Worm (Caenorhabditis elegans) whole organism, late embryonic: ENCODE data around the gene Y49F6A.5.

Experiments used
- C08G9.2 ChIP-seq: sonication (generic microtip); optimal IDR thresholded peaks from 2 replicates; lab custom pipeline; 2016; ENCODE audit warnings: mild to moderate bottlenecking, missing genetic modification characterization, moderate library complexity, missing compliant biosample characterization
- K02D7.2 ChIP-seq: sonication (generic microtip); optimal IDR thresholded peaks from 2 replicates; lab custom pipeline; 2017; ENCODE audit warnings: mild to moderate bottlenecking, missing genetic modification characterization, missing compliant biosample characterization
- T23F11.4 ChIP-seq: fragments of 200-800 bp; sonication (Bioruptor generic); optimal IDR thresholded peaks from 2 replicates; lab custom pipeline; 2018; ENCODE audit warnings: mild to moderate bottlenecking, missing genetic modification characterization, missing compliant biosample characterization
- ahr-1 ChIP-seq: sonication (generic microtip); optimal IDR thresholded peaks from 2 replicates; lab custom pipeline; 2016; ENCODE audit warnings: missing genetic modification characterization, missing compliant biosample characterization
- ama-1 ChIP-seq: fragments of 150-350 bp; optimal IDR thresholded peaks from 2 replicates; lab custom pipeline; 2014
- ceh-24 ChIP-seq: sonication (generic microtip); optimal IDR thresholded peaks from 2 replicates; lab custom pipeline; 2016; ENCODE audit warnings: mild to moderate bottlenecking, missing genetic modification characterization, missing compliant biosample characterization
- ceh-30 ChIP-seq: fragments of 150-350 bp; optimal IDR thresholded peaks from 2 replicates; lab custom pipeline; 2014; ENCODE audit warnings: missing biosample characterization, missing genetic modification characterization
- ceh-31 ChIP-seq: sonication (generic microtip); optimal IDR thresholded peaks from 2 replicates; lab custom pipeline; 2016; ENCODE audit warnings: missing genetic modification characterization, missing compliant biosample characterization
- ceh-34 ChIP-seq: sonication (generic microtip); optimal IDR thresholded peaks from 2 replicates; lab custom pipeline; 2016; ENCODE audit warnings: mild to moderate bottlenecking, missing genetic modification characterization, missing compliant biosample characterization
- ceh-48 ChIP-seq: sonication (generic microtip); optimal IDR thresholded peaks from 2 replicates; lab custom pipeline; 2016; ENCODE audit warnings: missing genetic modification characterization, inconsistent platforms, missing compliant biosample characterization
- ceh-6 ChIP-seq: fragments of 200-800 bp; sonication (Bioruptor generic); optimal IDR thresholded peaks from 2 replicates; lab custom pipeline; 2018; ENCODE audit warnings: mild to moderate bottlenecking, missing genetic modification characterization, missing compliant biosample characterization
- ceh-9 ChIP-seq: sonication (generic microtip); optimal IDR thresholded peaks from 2 replicates; lab custom pipeline; 2016; ENCODE audit warnings: mild to moderate bottlenecking, missing genetic modification characterization, inconsistent platforms, missing compliant biosample characterization
- dmd-4 ChIP-seq: sonication (generic microtip); optimal IDR thresholded peaks from 2 replicates; lab custom pipeline; 2016; ENCODE audit warnings: borderline replicate concordance, missing genetic modification characterization, missing compliant biosample characterization
- ets-4 ChIP-seq: sonication (generic microtip); optimal IDR thresholded peaks from 2 replicates; lab custom pipeline; 2016; ENCODE audit warnings: missing genetic modification characterization, missing compliant biosample characterization
- fax-1 ChIP-seq: sonication (generic microtip); optimal IDR thresholded peaks from 2 replicates; lab custom pipeline; 2016; ENCODE audit warnings: missing genotype, missing genetic modification characterization, missing compliant biosample characterization
- fkh-10 ChIP-seq: fragments of 150-350 bp; optimal IDR thresholded peaks from 2 replicates; lab custom pipeline; 2014; ENCODE audit warnings: missing biosample characterization, missing genetic modification reagents, missing genetic modification characterization
- fkh-6 ChIP-seq: sonication (generic microtip); optimal IDR thresholded peaks from 2 replicates; lab custom pipeline; 2016; ENCODE audit warnings: missing genetic modification characterization, missing compliant biosample characterization
- hlh-15 ChIP-seq: sonication (generic microtip); optimal IDR thresholded peaks from 2 replicates; lab custom pipeline; 2016; ENCODE audit warnings: missing genetic modification characterization, missing compliant biosample characterization
- lin-11 ChIP-seq: fragments of 200-800 bp; sonication (Bioruptor generic); optimal IDR thresholded peaks from 2 replicates; lab custom pipeline; 2018; ENCODE audit warnings: mild to moderate bottlenecking, missing genetic modification characterization, missing compliant biosample characterization
- nfya-1 ChIP-seq: sonication (generic microtip); optimal IDR thresholded peaks from 2 replicates; lab custom pipeline; 2017; ENCODE audit warnings: missing genetic modification characterization, mild to moderate bottlenecking, missing compliant biosample characterization, antibody characterized with exemption, moderate library complexity
- nhr-11 ChIP-seq: fragments of 150-350 bp; optimal IDR thresholded peaks from 2 replicates; lab custom pipeline; 2014; ENCODE audit warnings: missing biosample characterization, missing genetic modification characterization
- nhr-232 ChIP-seq: sonication (generic microtip); optimal IDR thresholded peaks from 2 replicates; lab custom pipeline; 2016; ENCODE audit warnings: missing genetic modification characterization, missing compliant biosample characterization
- npax-4 ChIP-seq: sonication (generic microtip); optimal IDR thresholded peaks from 2 replicates; lab custom pipeline; 2016; ENCODE audit warnings: missing genetic modification characterization, missing compliant biosample characterization
- pha-2 ChIP-seq: sonication (generic microtip); optimal IDR thresholded peaks from 2 replicates; lab custom pipeline; 2017; ENCODE audit warnings: mild to moderate bottlenecking, missing genetic modification characterization, missing compliant biosample characterization
- pha-4 ChIP-seq: fragments of 150-350 bp; optimal IDR thresholded peaks from 2 replicates; lab custom pipeline; 2018; ENCODE audit warnings: missing biosample characterization, missing genetic modification reagents, missing genetic modification characterization
- pqm-1 ChIP-seq: sonication (generic microtip); optimal IDR thresholded peaks from 2 replicates; lab custom pipeline; 2016; ENCODE audit warnings: missing genetic modification characterization, missing compliant biosample characterization
- pros-1 ChIP-seq: fragments of 150-350 bp; optimal IDR thresholded peaks from 2 replicates; lab custom pipeline; 2014; ENCODE audit warnings: missing biosample characterization, missing genetic modification reagents, missing genetic modification characterization
- ref-2 ChIP-seq: sonication (generic microtip); optimal IDR thresholded peaks from 2 replicates; lab custom pipeline; 2016; ENCODE audit warnings: missing genetic modification characterization, missing compliant biosample characterization
- rnt-1 ChIP-seq: sonication (generic microtip); optimal IDR thresholded peaks from 2 replicates; lab custom pipeline; 2016; ENCODE audit warnings: missing genetic modification characterization, missing compliant biosample characterization
- sox-2 ChIP-seq: fragments of 200-800 bp; sonication (Bioruptor generic); IDR thresholded peaks from 2 replicates; pipeline ENCODE4 v1.3.6; 2022; ENCODE audit warnings: missing genetic modification reagents, missing genetic modification characterization, missing compliant biosample characterization
- syd-9 ChIP-seq: sonication (generic microtip); optimal IDR thresholded peaks from 2 replicates; lab custom pipeline; 2016; ENCODE audit warnings: mild to moderate bottlenecking, missing genetic modification characterization, moderate library complexity, missing compliant biosample characterization
- tbx-2 ChIP-seq: sonication (generic microtip); optimal IDR thresholded peaks from 2 replicates; lab custom pipeline; 2016; ENCODE audit warnings: missing genetic modification characterization, missing compliant biosample characterization
- tbx-7 ChIP-seq: sonication (generic microtip); optimal IDR thresholded peaks from 2 replicates; lab custom pipeline; 2016; ENCODE audit warnings: missing genotype, missing genetic modification characterization, missing compliant biosample characterization
- unc-3 ChIP-seq, 2 experiments: fragments of 200-800 bp in 1 of 2; sonication (Bioruptor generic) in 1 of 2; sonication (generic microtip) in 1 of 2; conservative IDR thresholded peaks in 1 of 2; optimal IDR thresholded peaks in 1 of 2; 2 replicates each; pipeline versions ENCODE4 v1.3.6 to Lab custom; 2016 to 2022; ENCODE audit warnings: missing compliant biosample characterization in 2 of 2, missing genetic modification characterization in 2 of 2, missing genetic modification reagents in 1 of 2
- unc-42 ChIP-seq: sonication (generic microtip); optimal IDR thresholded peaks from 2 replicates; lab custom pipeline; 2016; ENCODE audit warnings: missing genotype, missing genetic modification characterization, missing compliant biosample characterization
- ztf-16 ChIP-seq: sonication (generic microtip); optimal IDR thresholded peaks from 2 replicates; lab custom pipeline; 2017; ENCODE audit warnings: missing genetic modification characterization, missing compliant biosample characterization

Y49F6A.5 gene

DNA sequence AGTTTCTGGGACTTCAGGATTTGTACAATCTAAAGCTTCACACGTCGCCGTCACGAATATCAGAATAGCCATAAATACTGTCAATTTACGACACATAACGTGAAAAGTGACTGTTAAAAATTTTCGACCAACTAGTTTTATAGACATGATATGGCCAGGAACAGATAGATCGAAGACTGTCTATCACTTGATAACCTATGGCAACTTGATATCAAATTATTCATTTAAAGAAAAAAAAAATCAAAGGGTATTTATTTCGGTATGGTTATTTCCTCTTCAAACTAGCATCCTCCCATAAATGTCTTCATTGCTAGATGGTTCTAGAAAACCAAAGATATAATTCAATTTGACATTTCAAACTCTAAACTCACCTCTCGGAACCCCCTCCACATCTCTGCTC is 47.2 kb downstream of the Y49F6A.5 start, which contains the start of gene W10G11.3:
Gene W10G11.3 (minus strand): TSS at position 101 of the 400 bp plus-strand sequence.
- TF ChIP-seq fkh-6: no peak
- TF ChIP-seq T23F11.4: no peak
- no peak for TF ChIP-seq C08G9.2
- TF ChIP-seq K02D7.2 (tag; lab: Kevin White, UChicago): no peak
- TF ChIP-seq ama-1: no peak
- no peak for TF ChIP-seq pha-2 (tag; lab: Kevin White, UChicago)
- TF ChIP-seq fkh-10 (GFP tag; lab: Kevin White, UChicago): no peak
- TF ChIP-seq nfya-1 (tag; lab: Kevin White, UChicago): no peak

ce11 chrII:3561561-3561960 is 48.1 kb downstream of the Y49F6A.5 start, which contains the start of gene W10G11.2:
W10G11.2 (minus strand) TSS chrII:3561661.
- TF ChIP-seq rnt-1: no peak
- TF ChIP-seq unc-3 (GFP tag; conservative IDR thresholded peaks at IDR 0.05; lab: Robert Waterston, UW): no peak
- no peak for TF ChIP-seq unc-3 (tag; optimal IDR thresholded peaks at IDR 0.05; lab: Kevin White, UChicago)
- no peak for TF ChIP-seq ceh-31 (tag; lab: Kevin White, UChicago)
- TF ChIP-seq pha-4 (tag; lab: Kevin White, UChicago): no peak
- no peak for TF ChIP-seq ahr-1 (tag; lab: Kevin White, UChicago)
- no peak for TF ChIP-seq ceh-30 (tag; lab: Kevin White, UChicago)
- TF ChIP-seq tbx-7 (tag; lab: Kevin White, UChicago): no peak
- TF ChIP-seq hlh-15 (tag; lab: Kevin White, UChicago): no peak
- TF ChIP-seq ceh-34 (tag; lab: Kevin White, UChicago): no peak
- TF ChIP-seq pqm-1: no peak
- no peak for TF ChIP-seq syd-9 (tag; lab: Kevin White, UChicago)
- no peak for TF ChIP-seq pros-1 (tag; lab: Kevin White, UChicago)
- no peak for TF ChIP-seq unc-42
- TF ChIP-seq ceh-24 (tag; lab: Kevin White, UChicago): no peak
- no peak for TF ChIP-seq fax-1 (tag; lab: Kevin White, UChicago)
- no peak for TF ChIP-seq sox-2 (GFP tag; lab: Robert Waterston, UW)
- TF ChIP-seq dmd-4: no peak
- no peak for TF ChIP-seq ceh-6 (GFP tag; lab: Kevin White, UChicago)
- no peak for TF ChIP-seq npax-4 (tag; lab: Kevin White, UChicago)
- no peak for TF ChIP-seq ref-2

DNA sequence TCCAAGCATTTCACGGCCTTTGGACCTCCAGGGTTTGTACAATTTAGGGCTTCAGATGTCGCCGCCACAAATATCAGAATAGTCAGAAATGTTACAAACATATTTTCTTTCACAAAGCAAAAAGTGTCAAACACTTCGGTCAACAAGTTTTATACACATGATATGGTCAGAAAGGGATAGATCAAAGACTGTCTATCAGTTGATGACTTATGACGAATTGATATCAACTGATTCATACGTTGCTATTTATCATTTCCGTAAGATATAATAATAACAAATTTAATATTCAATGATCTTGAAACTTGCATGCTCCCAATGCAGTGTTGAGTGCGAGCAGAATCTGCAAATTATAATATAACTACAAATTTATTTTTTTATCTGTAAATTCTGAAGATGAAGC is 49.1 kb downstream of the Y49F6A.5 start, which contains the start of gene W10G11.1:
Gene W10G11.1 (minus strand): TSS at position 101 of the 400 bp plus-strand sequence.
- TF ChIP-seq nhr-232 (no peak), ceh-48 (tag; lab: Kevin White, UChicago) (no peak), unc-42 (no peak), lin-11 (tag; lab: Kevin White, UChicago) (no peak), tbx-2 (no peak), ztf-16 (no peak), nhr-11 (no peak), ets-4 (no peak), ceh-9 (tag; lab: Kevin White, UChicago) (no peak), syd-9 (tag; lab: Kevin White, UChicago) (no peak)
